Worm (Caenorhabditis elegans) whole organism, L4 larva: ENCODE measurements around the gene Y110A2AL.1.

Experiments
- D1046.2 ChIP-seq: fragments of 200-800 bp; sonication (Bioruptor generic); IDR thresholded peaks from 2 replicates; pipeline ENCODE4 v1.3.6; 2022; ENCODE audit warnings: missing genetic modification characterization, missing compliant biosample characterization
- F10B5.3 ChIP-seq: sonication (generic microtip); optimal IDR thresholded peaks from 2 replicates; lab custom pipeline; 2016; ENCODE audit warnings: mild to moderate bottlenecking, missing genetic modification characterization, missing compliant biosample characterization
- F26F4.8 ChIP-seq: fragments of 200-800 bp; sonication (Bioruptor generic); conservative IDR thresholded peaks from 2 replicates; pipeline ENCODE4 v1.3.6; 2022; ENCODE audit warnings: missing genetic modification characterization, missing compliant biosample characterization
- R02D3.7 ChIP-seq: fragments of 150-350 bp; sonication (generic microtip); optimal IDR thresholded peaks from 3 replicates; lab custom pipeline; 2014; ENCODE audit warnings: missing biosample characterization, missing genetic modification characterization
- Y105C5A.15 ChIP-seq: fragments of 200-800 bp; sonication (Bioruptor generic); IDR thresholded peaks from 2 replicates; pipeline ENCODE4 v1.3.6; 2022; ENCODE audit warnings: missing genetic modification characterization, missing compliant biosample characterization
- Y5F2A.4 ChIP-seq: fragments of 200-800 bp; sonication (Bioruptor generic); optimal IDR thresholded peaks from 2 replicates; lab custom pipeline; 2018; ENCODE audit warnings: mild to moderate bottlenecking, missing genetic modification characterization, missing compliant biosample characterization
- ZK337.2 ChIP-seq: fragments of 200-800 bp; sonication (Bioruptor generic); IDR thresholded peaks from 2 replicates; pipeline ENCODE4 v1.3.6; 2022; ENCODE audit warnings: missing genetic modification reagents, missing genetic modification characterization, missing compliant biosample characterization
- ama-1 ChIP-seq: fragments of 150-350 bp; optimal IDR thresholded peaks from 2 replicates; lab custom pipeline; 2014; ENCODE audit warnings: inconsistent platforms, mixed read lengths
- attf-4 ChIP-seq: sonication (generic microtip); optimal IDR thresholded peaks from 3 replicates; lab custom pipeline; 2017; ENCODE audit warnings: missing biosample characterization, missing genetic modification characterization
- ceh-28 ChIP-seq: fragments of 150-350 bp; optimal IDR thresholded peaks from 2 replicates; lab custom pipeline; 2014; ENCODE audit warnings: missing biosample characterization, missing genetic modification reagents, missing genetic modification characterization
- ceh-32 ChIP-seq: sonication (generic microtip); optimal IDR thresholded peaks from 2 replicates; lab custom pipeline; 2016; ENCODE audit warnings: mild to moderate bottlenecking, missing genetic modification characterization, missing compliant biosample characterization; ENCODE audit not compliant: poor library complexity
- ceh-44 ChIP-seq: fragments of 200-800 bp; sonication (Bioruptor generic); IDR thresholded peaks from 2 replicates; pipeline ENCODE4 v1.3.6; 2022; ENCODE audit warnings: missing genetic modification reagents, missing genetic modification characterization, missing compliant biosample characterization
- ceh-62 ChIP-seq: sonication (generic microtip); optimal IDR thresholded peaks from 2 replicates; lab custom pipeline; 2017; ENCODE audit warnings: missing biosample characterization, missing genetic modification characterization
- ceh-82 ChIP-seq: sonication (generic microtip); optimal IDR thresholded peaks from 2 replicates; lab custom pipeline; 2017; ENCODE audit warnings: missing biosample characterization, missing genetic modification characterization
- ctbp-1 ChIP-seq: fragments of 200-800 bp; sonication (Bioruptor generic); IDR thresholded peaks from 2 replicates; pipeline ENCODE4 v1.3.6; 2022; ENCODE audit warnings: missing genetic modification reagents, missing genetic modification characterization, missing compliant biosample characterization
- daf-19 ChIP-seq: fragments of 200-800 bp; sonication (Bioruptor generic); conservative IDR thresholded peaks from 2 replicates; pipeline ENCODE4 v1.3.6; 2022; ENCODE audit warnings: missing genetic modification characterization, missing compliant biosample characterization
- daf-8 ChIP-seq: fragments of 200-800 bp; sonication (Bioruptor generic); IDR thresholded peaks from 2 replicates; pipeline ENCODE4 v1.3.6; 2022; ENCODE audit warnings: missing genetic modification characterization, missing compliant biosample characterization
- dmd-8 ChIP-seq: fragments of 200-800 bp; sonication (Bioruptor generic); IDR thresholded peaks from 2 replicates; pipeline ENCODE4 v1.3.6; 2022; ENCODE audit warnings: missing genetic modification characterization, missing compliant biosample characterization
- dmd-9 ChIP-seq: fragments of 200-800 bp; sonication (Bioruptor generic); IDR thresholded peaks from 2 replicates; pipeline ENCODE4 v1.3.6; 2022; ENCODE audit warnings: missing genetic modification reagents, missing genetic modification characterization, missing compliant biosample characterization
- dpl-1 ChIP-seq: fragments of 150-350 bp; optimal IDR thresholded peaks from 2 replicates; lab custom pipeline; 2014; ENCODE audit warnings: missing biosample characterization, missing genetic modification reagents, missing genetic modification characterization
- egl-43 ChIP-seq: fragments of 200-800 bp; sonication (Bioruptor generic); IDR thresholded peaks from 2 replicates; pipeline ENCODE4 v1.3.6; 2022; ENCODE audit warnings: missing genetic modification reagents, missing genetic modification characterization, missing compliant biosample characterization
- fos-1 ChIP-seq: fragments of 150-350 bp; optimal IDR thresholded peaks from 2 replicates; lab custom pipeline; 2014; ENCODE audit warnings: missing biosample characterization, missing genetic modification characterization
- gei-8 ChIP-seq: fragments of 200-800 bp; sonication (Bioruptor generic); optimal IDR thresholded peaks from 2 replicates; lab custom pipeline; 2018; ENCODE audit warnings: mild to moderate bottlenecking, missing genetic modification characterization, missing compliant biosample characterization
- hmg-1.1 ChIP-seq: fragments of 200-800 bp; sonication (Bioruptor generic); IDR thresholded peaks from 2 replicates; pipeline ENCODE4 v1.3.6; 2022; ENCODE audit warnings: missing genetic modification reagents, missing genetic modification characterization, missing compliant biosample characterization
- lsy-2 ChIP-seq, 2 experiments: fragments of 150-350 bp in 1 of 2; sonication (generic microtip) in 1 of 2; optimal IDR thresholded peaks; 2 replicates each; lab custom pipeline; 2014 to 2017; ENCODE audit warnings: missing biosample characterization in 2 of 2, missing genetic modification characterization in 2 of 2
- madf-5 ChIP-seq, 2 experiments: fragments of 200-800 bp; sonication (Bioruptor generic); IDR thresholded peaks; 2 replicates each; pipeline ENCODE4 v1.3.6; 2022; ENCODE audit warnings: missing compliant biosample characterization in 2 of 2, missing genetic modification characterization in 2 of 2
- madf-9 ChIP-seq: fragments of 200-800 bp; sonication (Bioruptor generic); conservative IDR thresholded peaks from 2 replicates; pipeline ENCODE4 v1.3.6; 2022; ENCODE audit warnings: missing genetic modification reagents, missing genetic modification characterization, missing compliant biosample characterization
- mep-1 ChIP-seq: fragments of 150-350 bp; sonication (generic microtip); optimal IDR thresholded peaks from 3 replicates; lab custom pipeline; 2014; ENCODE audit warnings: missing biosample characterization, missing genetic modification characterization
- mes-2 ChIP-seq: sonication (generic microtip); optimal IDR thresholded peaks from 2 replicates; lab custom pipeline; 2016; ENCODE audit warnings: missing genotype, mild to moderate bottlenecking, missing genetic modification characterization, missing compliant biosample characterization; ENCODE audit not compliant: poor library complexity, severe bottlenecking
- nhr-10 ChIP-seq: fragments of 150-350 bp; optimal IDR thresholded peaks from 2 replicates; lab custom pipeline; 2014; ENCODE audit warnings: missing biosample characterization, missing genetic modification characterization
- nhr-11 ChIP-seq: fragments of 150-350 bp; optimal IDR thresholded peaks from 2 replicates; lab custom pipeline; 2014; ENCODE audit warnings: missing biosample characterization, missing genetic modification characterization
- nhr-25 ChIP-seq: sonication (generic microtip); optimal IDR thresholded peaks from 2 replicates; lab custom pipeline; 2017; ENCODE audit warnings: missing genetic modification characterization, mild to moderate bottlenecking, missing compliant biosample characterization, antibody characterized with exemption, moderate library complexity, borderline replicate concordance; ENCODE audit not compliant: insufficient read depth
- nhr-41 ChIP-seq: fragments of 200-800 bp; sonication (Bioruptor generic); IDR thresholded peaks from 2 replicates; pipeline ENCODE4 v1.3.6; 2022; ENCODE audit warnings: missing genetic modification reagents, missing genetic modification characterization, missing compliant biosample characterization
- nhr-42 ChIP-seq: fragments of 200-800 bp; sonication (Bioruptor generic); IDR thresholded peaks from 2 replicates; pipeline ENCODE4 v1.3.6; 2022; ENCODE audit warnings: missing genetic modification characterization, missing compliant biosample characterization
- nhr-48 ChIP-seq: sonication (generic microtip); optimal IDR thresholded peaks from 2 replicates; lab custom pipeline; 2016; ENCODE audit warnings: mild to moderate bottlenecking, missing genetic modification characterization, missing compliant biosample characterization
- nhr-6 ChIP-seq: fragments of 150-350 bp; optimal IDR thresholded peaks from 2 replicates; lab custom pipeline; 2014; ENCODE audit warnings: missing biosample characterization, missing genetic modification characterization
- nhr-76 ChIP-seq: fragments of 150-350 bp; optimal IDR thresholded peaks from 2 replicates; lab custom pipeline; 2014; ENCODE audit warnings: missing biosample characterization, missing genetic modification characterization
- php-3 ChIP-seq: fragments of 200-800 bp; sonication (Bioruptor generic); IDR thresholded peaks from 2 replicates; pipeline ENCODE4 v1.3.6; 2022; ENCODE audit warnings: missing genetic modification reagents, missing genetic modification characterization, missing compliant biosample characterization
- set-16 ChIP-seq: fragments of 200-800 bp; sonication (Bioruptor generic); IDR thresholded peaks from 2 replicates; pipeline ENCODE4 v1.3.6; 2022; ENCODE audit warnings: missing genetic modification reagents, missing genetic modification characterization, missing compliant biosample characterization
- skn-1 ChIP-seq: fragments of 150-350 bp; optimal IDR thresholded peaks from 2 replicates; lab custom pipeline; 2014; ENCODE audit warnings: missing biosample characterization, missing genetic modification characterization
- spr-1 ChIP-seq: sonication (generic microtip); optimal IDR thresholded peaks from 2 replicates; lab custom pipeline; 2016; ENCODE audit warnings: mild to moderate bottlenecking, missing genetic modification characterization, missing compliant biosample characterization
- unc-39 ChIP-seq: sonication (generic microtip); optimal IDR thresholded peaks from 2 replicates; lab custom pipeline; 2017; ENCODE audit warnings: missing biosample characterization, missing genetic modification characterization
- unc-62 ChIP-seq, 3 experiments: fragments of 150-350 bp in 1 of 3; sonication (generic microtip); optimal IDR thresholded peaks in 2 of 3; peaks in 1 of 3; 1 replicate in 1 of 3; 2 replicates in 2 of 3; lab custom pipeline; 2014 to 2017; ENCODE audit warnings: missing biosample characterization in 3 of 3, missing genetic modification characterization in 3 of 3, missing genetic modification reagents in 3 of 3, missing genotype in 1 of 3
- vab-7 ChIP-seq: fragments of 200-800 bp; sonication (Bioruptor generic); IDR thresholded peaks from 2 replicates; pipeline ENCODE4 v1.3.6; 2022; ENCODE audit warnings: missing genetic modification reagents, missing genetic modification characterization, missing compliant biosample characterization
- zag-1 ChIP-seq: fragments of 150-350 bp; optimal IDR thresholded peaks from 2 replicates; lab custom pipeline; 2014; ENCODE audit warnings: missing biosample characterization, missing genetic modification characterization
- zfp-2 ChIP-seq: sonication (generic microtip); optimal IDR thresholded peaks from 2 replicates; lab custom pipeline; 2016; ENCODE audit warnings: mild to moderate bottlenecking, missing genetic modification characterization, missing compliant biosample characterization
- zfp-3 ChIP-seq: fragments of 200-800 bp; sonication (Bioruptor generic); conservative IDR thresholded peaks from 2 replicates; pipeline ENCODE4 v1.3.6; 2022; ENCODE audit warnings: missing genetic modification reagents, missing genetic modification characterization, missing compliant biosample characterization
- zip-11 ChIP-seq: fragments of 200-800 bp; sonication (Bioruptor generic); IDR thresholded peaks from 2 replicates; pipeline ENCODE4 v1.3.6; 2022; ENCODE audit warnings: missing genetic modification characterization, missing compliant biosample characterization
- ztf-7 ChIP-seq: fragments of 150-350 bp; optimal IDR thresholded peaks from 2 replicates; lab custom pipeline; 2014; ENCODE audit warnings: missing biosample characterization, missing genetic modification characterization

Y110A2AL.1 gene

DNA sequence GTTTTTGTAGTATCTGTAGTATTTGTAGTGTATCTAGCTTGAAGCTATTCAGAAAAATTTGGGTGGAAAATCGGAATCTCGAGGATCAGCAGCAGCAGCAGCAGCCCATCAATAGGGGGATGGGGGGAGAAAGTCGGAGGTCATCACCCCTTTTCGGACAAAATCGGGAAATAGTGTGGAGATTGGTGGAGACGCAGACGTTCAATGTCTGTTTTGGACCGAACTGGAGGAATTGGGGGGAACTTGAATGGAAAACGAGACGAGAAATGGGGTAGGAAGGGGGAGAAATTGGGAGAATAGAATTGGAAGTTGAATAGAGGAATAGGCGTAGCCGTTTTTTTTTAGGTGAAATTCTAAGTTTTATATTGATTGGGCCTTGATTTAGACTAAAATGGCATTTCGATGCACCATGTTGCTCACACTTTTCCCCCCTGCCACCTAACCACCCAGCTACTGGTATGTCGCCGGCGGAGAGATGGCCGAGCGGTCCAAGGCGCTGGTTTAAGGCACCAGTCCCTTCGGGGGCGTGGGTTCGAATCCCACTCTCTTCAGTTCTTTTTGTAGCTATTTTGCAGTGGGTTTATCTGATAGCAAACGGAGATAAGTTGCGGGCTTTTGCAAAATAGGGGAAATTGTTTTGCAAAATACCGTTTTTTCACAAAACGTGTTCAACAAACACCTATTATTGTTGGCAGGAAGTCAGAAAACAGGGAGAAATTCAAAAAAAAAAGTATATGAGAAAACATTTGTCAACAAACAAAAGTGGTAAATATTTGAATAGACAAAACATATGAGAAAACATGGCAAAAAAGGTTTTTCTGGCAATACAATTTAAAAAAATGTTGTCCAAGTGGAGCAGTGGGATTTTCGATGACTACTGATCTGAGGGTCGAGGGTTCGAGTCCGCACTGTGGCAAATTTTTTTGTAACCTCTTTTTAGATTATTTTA is 14.8 kb upstream of the Y110A2AL.1 start (continued):
- TF ChIP-seq skn-1 (tag; lab: Kevin White, UChicago) = no peak
- TF ChIP-seq gei-8 (GFP tag; lab: Kevin White, UChicago) = peak; percentile 31
- TF ChIP-seq ceh-44 = no peak
- TF ChIP-seq dmd-8 (GFP tag; lab: Robert Waterston, UW) = peak; percentile 79; the same call in 1 of the 2 replicates
- no peak for TF ChIP-seq mep-1 (tag; lab: Kevin White, UChicago)
- no peak for TF ChIP-seq nhr-48 (tag; lab: Kevin White, UChicago)
- TF ChIP-seq daf-19 = no peak
- no peak for TF ChIP-seq nhr-42 (GFP tag; lab: Robert Waterston, UW)
- no peak for TF ChIP-seq zfp-2 (tag; lab: Kevin White, UChicago)
- no peak for TF ChIP-seq Y5F2A.4 (GFP tag; lab: Kevin White, UChicago)
- TF ChIP-seq unc-39 (tag; lab: Kevin White, UChicago) = no peak
- TF ChIP-seq ceh-82 = no peak
- peak in 1 of 2 experiments; percentile 42 for TF ChIP-seq unc-62 (GFP tag; optimal IDR thresholded peaks at IDR 0.05 in 1 of 2; lab: Kevin White, UChicago)
- TF ChIP-seq unc-62 (tag; optimal IDR thresholded peaks at IDR 0.05; lab: Kevin White, UChicago) = no peak
- no peak for TF ChIP-seq ctbp-1 (GFP tag; lab: Robert Waterston, UW)
- no peak for TF ChIP-seq dmd-9 (GFP tag; lab: Robert Waterston, UW)
- TF ChIP-seq ztf-7 (tag; lab: Kevin White, UChicago) = no peak
- no peak for TF ChIP-seq lsy-2 (tag; optimal IDR thresholded peaks at IDR 0.05; lab: Kevin White, UChicago)
- no peak for TF ChIP-seq spr-1 (tag; lab: Kevin White, UChicago)
- TF ChIP-seq R02D3.7 = no peak
- TF ChIP-seq nhr-11 (tag; lab: Kevin White, UChicago) = no peak
- no peak for TF ChIP-seq fos-1
- peak; percentile 54 for TF ChIP-seq set-16 (GFP tag; lab: Robert Waterston, UW)
- no peak for TF ChIP-seq nhr-41
- TF ChIP-seq hmg-1.1 (GFP tag; lab: Robert Waterston, UW) = no peak
- TF ChIP-seq nhr-6 (tag; lab: Kevin White, UChicago) = no peak
- 0 out of 2 replicates have a peak, but pooled peaks have one; percentile 4 for TF ChIP-seq madf-9 (GFP tag; lab: Robert Waterston, UW)
- peak; percentile 5 for TF ChIP-seq mes-2 (tag; lab: Kevin White, UChicago)
- no peak for TF ChIP-seq nhr-25 (tag; lab: Kevin White, UChicago)
- no peak for TF ChIP-seq zip-11 (GFP tag; lab: Robert Waterston, UW)
- TF ChIP-seq F26F4.8 (GFP tag; lab: Robert Waterston, UW) = peak; percentile 53; the same call in 1 of the 2 replicates
- TF ChIP-seq zfp-3 = no peak
- no peak for TF ChIP-seq ceh-62 (tag; lab: Kevin White, UChicago)
- no peak for TF ChIP-seq ceh-32 (tag; lab: Kevin White, UChicago)
- 0 out of 2 replicates have a peak, but pooled peaks have one; percentile 65 for TF ChIP-seq Y105C5A.15
- TF ChIP-seq attf-4 (tag; lab: Kevin White, UChicago) = no peak
- 0 out of 2 replicates have a peak, but pooled peaks have one; percentile 30 for TF ChIP-seq php-3 (GFP tag; lab: Robert Waterston, UW)
- no peak for TF ChIP-seq dpl-1
- TF ChIP-seq egl-43 (GFP tag; lab: Robert Waterston, UW) = peak; percentile 90
- TF ChIP-seq madf-5 (GFP tag; IDR thresholded peaks at IDR 0.05; lab: Robert Waterston, UW) = 0 out of 4 replicates have a peak, but pooled peaks have one; percentile 37 to 53
- TF ChIP-seq ama-1 (lab: Kevin White, UChicago) = no peak
- no peak for TF ChIP-seq nhr-10 (tag; lab: Kevin White, UChicago)
- TF ChIP-seq ceh-28 (tag; lab: Kevin White, UChicago) = no peak
- peak; percentile 65 for TF ChIP-seq vab-7
- no peak for TF ChIP-seq F10B5.3 (tag; lab: Kevin White, UChicago)
- no peak for TF ChIP-seq nhr-76 (tag; lab: Kevin White, UChicago)
- no peak for TF ChIP-seq ZK337.2 (GFP tag; lab: Robert Waterston, UW)
- TF ChIP-seq D1046.2 = 0 out of 2 replicates have a peak, but pooled peaks have one; percentile 46
- TF ChIP-seq daf-8 (GFP tag; lab: Robert Waterston, UW) = no peak
- no peak for TF ChIP-seq zag-1 (tag; lab: Kevin White, UChicago)
